Worm (Caenorhabditis elegans): ENCODE measurements around the gene C27H6.8.

ce11 chrV:9958231-9958630, 29.4 kb downstream of the C27H6.8 start, which contains the start of gene anmt-3:
- no peak for TF ChIP-seq ama-1 (optimal IDR thresholded peaks at IDR 0.05)
- TF ChIP-seq pes-1 (GFP tag; IDR thresholded peaks at IDR 0.05), result no peak
- no peak for TF ChIP-seq tra-4 (tag; optimal IDR thresholded peaks at IDR 0.05)
- TF ChIP-seq flt-1 (GFP tag; IDR thresholded peaks at IDR 0.05), result no peak
- no peak for TF ChIP-seq scrt-1 (GFP tag; IDR thresholded peaks at IDR 0.05)
- no peak for TF ChIP-seq hmbx-1 (tag; optimal IDR thresholded peaks at IDR 0.05)

Data from whole organism, early embryonic.